Worm (Caenorhabditis elegans) whole organism, midembryonic: Measurements from ENCODE around the gene C16C8.7.
"Not testable (repeated sequence)": the region's sequence is repeated elsewhere in the genome, so short reads cannot be mapped to it uniquely, and the experiment has no call there.

Source experiments
- T22C8.4 ChIP-seq: fragments of 200-800 bp; sonication (Bioruptor generic); IDR thresholded peaks from 2 replicates; pipeline ENCODE4 v1.3.6; 2022; ENCODE audit warnings: missing genetic modification characterization, missing compliant biosample characterization
- cog-1 ChIP-seq: sonication (generic microtip); optimal IDR thresholded peaks from 2 replicates; lab custom pipeline; 2016; ENCODE audit warnings: missing genetic modification characterization, missing compliant biosample characterization
- flt-1 ChIP-seq: fragments of 200-800 bp; sonication (Bioruptor generic); IDR thresholded peaks from 2 replicates; pipeline ENCODE4 v1.3.6; 2022; ENCODE audit warnings: missing genetic modification characterization, missing compliant biosample characterization
- klf-2 ChIP-seq: fragments of 200-800 bp; sonication (Bioruptor generic); conservative IDR thresholded peaks from 2 replicates; pipeline ENCODE4 v1.3.6; 2022; ENCODE audit warnings: missing genetic modification reagents, missing genetic modification characterization, missing compliant biosample characterization
- med-1 ChIP-seq: sonication (generic microtip); optimal IDR thresholded peaks from 2 replicates; lab custom pipeline; 2017; ENCODE audit warnings: missing genetic modification characterization, mild to moderate bottlenecking, missing compliant biosample characterization, antibody characterized with exemption, missing genetic modification reagents; ENCODE audit not compliant: insufficient read depth
- ref-1 ChIP-seq: fragments of 200-800 bp; sonication (Bioruptor generic); conservative IDR thresholded peaks from 2 replicates; pipeline ENCODE4 v1.3.6; 2022; ENCODE audit warnings: missing genetic modification reagents, missing genetic modification characterization, missing compliant biosample characterization
- tab-1 ChIP-seq: fragments of 200-800 bp; sonication (Bioruptor generic); IDR thresholded peaks from 2 replicates; pipeline ENCODE4 v1.3.6; 2022; ENCODE audit warnings: missing genetic modification characterization, missing compliant biosample characterization
- ztf-23 ChIP-seq: fragments of 200-800 bp; sonication (Bioruptor generic); IDR thresholded peaks from 2 replicates; pipeline ENCODE4 v1.3.6; 2022; ENCODE audit warnings: missing genetic modification reagents, missing genetic modification characterization, missing compliant biosample characterization
- ztf-29 ChIP-seq: fragments of 200-800 bp; sonication (Bioruptor generic); IDR thresholded peaks from 2 replicates; pipeline ENCODE4 v1.3.6; 2022; ENCODE audit warnings: missing genetic modification reagents, missing genetic modification characterization, missing compliant biosample characterization

The C16C8.7 gene

ce11 chrII:3460048-3460447 is at the start of gene C16C8.7:
C16C8.7 (minus strand) TSS chrII:3460148.
- TF ChIP-seq ref-1 (GFP tag; lab: Robert Waterston, UW): no peak
- no peak for TF ChIP-seq flt-1 (GFP tag; lab: Robert Waterston, UW)
- TF ChIP-seq med-1: no peak
- TF ChIP-seq klf-2 (GFP tag; lab: Robert Waterston, UW): no peak
- no peak for TF ChIP-seq ztf-29 (GFP tag; lab: Robert Waterston, UW)
- no peak for TF ChIP-seq tab-1 (GFP tag; lab: Robert Waterston, UW)
- no peak for TF ChIP-seq cog-1 (tag; lab: Kevin White, UChicago)
- no peak for TF ChIP-seq ztf-23 (GFP tag; lab: Robert Waterston, UW)

DNA sequence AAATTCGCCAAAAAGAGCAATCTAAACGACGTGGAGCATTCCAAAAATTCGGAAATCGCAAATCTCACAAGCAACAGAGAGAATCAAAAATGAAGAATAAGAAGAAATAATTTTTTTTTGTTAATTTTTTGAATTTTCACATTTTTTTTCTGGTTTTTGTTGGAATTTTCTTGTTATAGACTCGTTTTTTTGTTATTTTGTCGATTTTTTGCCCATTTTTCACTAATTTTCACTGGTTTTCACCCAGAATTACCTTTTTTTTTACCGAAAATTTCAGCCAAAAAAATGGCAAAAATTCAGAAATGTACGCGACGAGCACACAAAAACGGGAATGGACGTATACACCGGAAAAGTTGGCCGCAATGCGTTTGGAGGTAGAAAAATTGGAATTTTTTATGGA is 44.8 kb upstream of the C16C8.7 start, which contains the start of gene cyh-1:
cyh-1 (plus strand) TSS at position 301 of the 400 bp plus-strand sequence.
- TF ChIP-seq med-1 (no peak), ztf-29 (GFP tag; lab: Robert Waterston, UW) (no peak), ztf-23 (GFP tag; lab: Robert Waterston, UW) (no peak), tab-1 (GFP tag; lab: Robert Waterston, UW) (no peak), flt-1 (GFP tag; lab: Robert Waterston, UW) (no peak), ref-1 (GFP tag; lab: Robert Waterston, UW) (no peak), klf-2 (GFP tag; lab: Robert Waterston, UW) (no peak), T22C8.4 (no peak)

DNA sequence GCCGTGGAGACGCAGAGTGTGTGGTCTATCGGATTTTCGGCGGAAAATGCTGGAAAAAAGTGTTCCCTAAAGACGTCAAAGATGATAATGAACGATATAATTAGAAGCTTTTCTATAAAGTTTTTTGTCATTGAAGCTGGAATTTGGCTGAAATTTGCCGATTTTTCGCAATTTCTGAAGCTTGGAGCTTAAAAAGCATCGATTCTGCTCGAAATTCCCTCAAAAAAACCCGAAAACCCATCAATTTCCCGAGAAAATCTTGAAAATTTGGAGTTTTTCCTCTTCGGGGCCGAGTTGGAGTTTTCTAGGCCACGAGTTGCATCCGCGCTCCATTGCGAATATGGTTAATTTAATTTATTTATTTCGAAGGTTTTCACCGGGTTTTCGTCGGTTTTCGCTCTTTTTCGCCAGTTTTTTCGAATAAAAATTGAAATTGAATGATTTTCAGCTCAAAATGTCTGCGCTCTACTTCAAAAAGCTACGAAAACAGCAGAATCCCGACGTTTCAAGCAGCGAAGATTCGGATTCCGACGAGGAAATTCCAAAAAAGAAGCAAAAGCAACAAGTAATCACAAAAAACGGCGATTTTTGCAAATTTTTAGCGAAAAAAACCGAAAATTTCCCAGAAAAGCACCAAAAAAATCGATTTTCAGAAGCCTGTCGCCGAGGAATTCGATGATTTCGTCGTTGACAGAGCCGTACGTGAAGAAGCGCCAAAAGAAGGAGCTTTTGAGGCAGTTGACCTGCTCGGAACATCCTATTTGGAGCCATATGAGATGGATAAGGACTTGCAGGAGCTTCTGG is 42.8 kb upstream of the C16C8.7 start, which contains the start of the genes col-71 and Y49F6B.2:
col-71 (minus strand) TSS at position 51 of the 804 bp plus-strand sequence.
Y49F6B.2 (plus strand) TSS at position 449 of the 804 bp plus-strand sequence.
- TF ChIP-seq ztf-23 (GFP tag; lab: Robert Waterston, UW): peak; percentile 62; the same call in 1 of the 2 replicates
- peak; percentile 51 for TF ChIP-seq cog-1 (tag; lab: Kevin White, UChicago)
- no peak for TF ChIP-seq med-1
- TF ChIP-seq tab-1 (GFP tag; lab: Robert Waterston, UW): no peak
- peak; percentile 60; the same call in 1 of the 2 replicates for TF ChIP-seq flt-1 (GFP tag; lab: Robert Waterston, UW)
- no peak for TF ChIP-seq ref-1 (GFP tag; lab: Robert Waterston, UW)
- TF ChIP-seq ztf-29 (GFP tag; lab: Robert Waterston, UW): no peak
- TF ChIP-seq T22C8.4: peak; percentile 49; the same call in 1 of the 2 replicates
- TF ChIP-seq klf-2 (GFP tag; lab: Robert Waterston, UW): peak; percentile 63; the same call in 1 of the 2 replicates

DNA sequence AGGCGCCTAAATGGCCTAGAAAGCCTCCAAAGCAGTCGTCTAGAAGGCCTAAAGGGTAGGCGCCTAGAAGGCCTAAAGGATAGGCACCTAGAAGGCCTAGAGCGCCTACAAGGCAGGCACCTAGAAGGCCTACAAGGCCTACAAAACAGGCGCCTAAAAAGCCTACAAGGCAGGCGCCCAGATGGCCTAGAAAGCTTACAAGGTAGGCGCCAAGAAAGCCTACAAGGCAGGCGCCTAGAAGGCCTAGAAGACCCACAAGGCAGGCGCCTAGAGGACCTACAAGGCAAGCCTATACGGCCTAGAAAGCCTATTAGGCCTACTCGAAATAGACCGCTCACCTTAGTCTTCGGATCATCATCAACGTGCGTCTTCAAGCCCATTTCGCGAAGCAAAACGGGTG is 42.1 kb upstream of the C16C8.7 start:
- no peak for TF ChIP-seq flt-1 (GFP tag; lab: Robert Waterston, UW)
- TF ChIP-seq cog-1 (tag; lab: Kevin White, UChicago): no peak
- TF ChIP-seq tab-1 (GFP tag; lab: Robert Waterston, UW): no peak
- TF ChIP-seq ref-1 (GFP tag; lab: Robert Waterston, UW): no peak
- no peak for TF ChIP-seq med-1
- no peak for TF ChIP-seq T22C8.4
- TF ChIP-seq ztf-23 (GFP tag; lab: Robert Waterston, UW): no peak
- no peak for TF ChIP-seq ztf-29 (GFP tag; lab: Robert Waterston, UW)
- TF ChIP-seq klf-2 (GFP tag; lab: Robert Waterston, UW): no peak

DNA sequence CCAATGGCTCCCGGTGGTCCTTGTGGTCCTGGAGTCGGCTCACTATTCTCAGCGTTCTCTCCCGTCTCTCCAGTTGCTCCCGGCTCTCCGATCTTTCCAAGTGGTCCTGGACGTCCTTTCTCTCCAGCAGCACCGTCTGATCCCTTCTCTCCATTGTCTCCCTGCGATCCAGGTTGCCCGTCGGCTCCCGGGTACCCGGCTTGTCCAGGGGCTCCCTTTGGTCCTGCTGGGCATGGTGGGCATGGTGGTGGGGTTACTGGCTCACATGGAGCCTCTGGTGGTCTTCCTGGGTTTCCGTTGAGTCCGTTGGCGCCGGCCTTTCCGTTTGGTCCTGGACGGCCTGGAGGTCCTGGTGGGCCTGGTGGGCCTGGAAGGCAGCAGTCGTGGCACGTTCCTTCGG is 40.4 kb upstream of the C16C8.7 start:
- TF ChIP-seq cog-1 (tag; lab: Kevin White, UChicago) (no peak), ztf-29 (GFP tag; lab: Robert Waterston, UW) (no peak), T22C8.4 (no peak), med-1 (no peak)

- TF ChIP-seq med-1 (no peak), klf-2 (GFP tag; lab: Robert Waterston, UW) (no peak), flt-1 (GFP tag; lab: Robert Waterston, UW) (no peak), ztf-29 (GFP tag; lab: Robert Waterston, UW) (no peak), T22C8.4 (no peak), cog-1 (tag; lab: Kevin White, UChicago) (no peak), ztf-23 (GFP tag; lab: Robert Waterston, UW) (no peak), tab-1 (GFP tag; lab: Robert Waterston, UW) (no peak), ref-1 (GFP tag; lab: Robert Waterston, UW) (no peak)
These were observed 39.4 kb upstream of the C16C8.7 start, which contains the start of gene Y49F6B.9 for ce11 chrII:3499386-3499785. Y49F6B.9 (minus strand) TSS chrII:3499387.

ce11 chrII:3490797-3491196 is 30.8 kb upstream of the C16C8.7 start, which contains the start of gene fbxb-112:
fbxb-112 (plus strand) TSS chrII:3491097.
- TF ChIP-seq ztf-29 (GFP tag; lab: Robert Waterston, UW); med-1; T22C8.4: not testable (repeated sequence)

DNA sequence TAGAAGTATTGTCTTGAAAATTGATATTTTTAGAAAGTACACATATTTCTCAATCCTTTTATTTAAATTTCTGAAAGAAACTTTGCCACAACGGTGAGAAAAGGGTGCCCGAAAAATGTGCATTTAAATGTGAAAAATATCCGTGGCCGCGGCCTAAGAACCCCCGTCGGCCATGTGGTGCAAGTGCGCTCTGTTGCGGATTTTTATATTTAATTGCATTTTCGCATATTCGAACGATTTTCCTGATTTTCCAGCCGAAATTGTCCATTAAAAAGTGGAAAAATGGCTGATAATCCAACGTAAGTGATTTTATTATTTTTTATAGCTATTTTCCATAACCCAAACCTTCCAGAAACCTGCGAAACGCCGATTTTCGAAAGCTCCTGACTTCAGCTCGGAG is 22.3 kb upstream of the C16C8.7 start, which contains the start of gene smu-2:
smu-2 (plus strand) TSS at position 178 of the 400 bp plus-strand sequence.
- TF ChIP-seq flt-1 (GFP tag; lab: Robert Waterston, UW) (peak; percentile 67; the same call in 1 of the 2 replicates), ztf-23 (GFP tag; lab: Robert Waterston, UW) (peak; percentile 74), klf-2 (GFP tag; lab: Robert Waterston, UW) (0 out of 2 replicates have a peak, but pooled peaks have one; percentile 45), cog-1 (tag; lab: Kevin White, UChicago) (peak; percentile 39), tab-1 (GFP tag; lab: Robert Waterston, UW) (no peak), med-1 (no peak)

DNA sequence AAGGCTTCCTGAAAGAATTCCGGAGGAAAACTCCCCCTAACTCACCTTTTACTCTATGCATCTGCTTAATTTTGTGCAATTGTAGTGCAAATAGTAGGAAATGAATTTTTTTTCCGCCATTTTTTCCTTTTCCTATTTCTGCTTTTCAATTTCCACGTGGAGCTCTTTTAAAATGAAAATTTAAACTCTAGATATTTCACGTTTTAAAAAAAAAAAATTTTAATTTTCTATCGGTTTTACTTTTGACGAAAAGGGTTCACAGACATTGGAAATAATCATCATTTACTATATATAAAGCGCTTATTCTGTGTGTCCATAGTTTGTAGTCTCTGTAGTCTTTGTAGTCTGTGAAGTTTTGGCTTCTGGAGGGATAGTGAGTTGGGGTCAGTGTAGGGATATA is 21.6 kb upstream of the C16C8.7 start, which contains the start of gene Y49F6B.8:
Y49F6B.8 (minus strand) TSS at position 101 of the 400 bp plus-strand sequence.
- TF ChIP-seq klf-2 (GFP tag; lab: Robert Waterston, UW) (no peak), med-1 (no peak), tab-1 (GFP tag; lab: Robert Waterston, UW) (no peak), flt-1 (GFP tag; lab: Robert Waterston, UW) (no peak), cog-1 (tag; lab: Kevin White, UChicago) (no peak), ztf-29 (GFP tag; lab: Robert Waterston, UW) (no peak), ztf-23 (GFP tag; lab: Robert Waterston, UW) (no peak), ref-1 (GFP tag; lab: Robert Waterston, UW) (no peak), T22C8.4 (no peak)
